Worm (Caenorhabditis elegans): Measurements from ENCODE around the gene hlb-1.

DNA sequence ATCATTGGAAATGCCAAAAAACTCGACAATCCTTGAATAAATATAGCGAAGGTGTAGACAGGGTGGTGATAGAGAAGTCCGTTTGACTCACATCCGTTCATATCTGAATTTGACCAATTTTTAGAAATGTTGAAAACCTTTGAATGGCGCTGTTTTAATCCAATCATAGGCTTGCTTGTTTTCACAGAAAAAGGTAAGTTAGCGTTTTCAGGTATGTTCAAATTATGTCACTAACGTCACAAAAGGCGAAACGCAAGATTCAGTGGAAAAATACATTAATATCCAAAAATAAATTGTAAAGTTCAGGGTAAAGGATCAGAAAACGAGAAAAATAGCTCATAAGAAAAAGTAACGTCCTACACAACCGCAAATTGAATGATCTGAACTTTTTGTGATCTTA is 17.5 kb upstream of the hlb-1 start, which contains the start of gene sra-38:
- TF ChIP-seq ceh-36 (tag; optimal IDR thresholded peaks at IDR 0.05) (no peak), F13C5.2 (tag; optimal IDR thresholded peaks at IDR 0.05) (no peak), ama-1 (optimal IDR thresholded peaks at IDR 0.05) (no peak), sea-1 (GFP tag; conservative IDR thresholded peaks at IDR 0.05) (no peak), ceh-13 (GFP tag; optimal IDR thresholded peaks at IDR 0.05) (no peak), pes-1 (GFP tag; IDR thresholded peaks at IDR 0.05) (no peak), B0310.2 (tag; optimal IDR thresholded peaks at IDR 0.05) (no peak), aly-1 (tag; optimal IDR thresholded peaks at IDR 0.05) (no peak), scrt-1 (GFP tag; IDR thresholded peaks at IDR 0.05) (no peak), flt-1 (GFP tag; IDR thresholded peaks at IDR 0.05) (no peak)

Data from whole organism, early embryonic.